Fruit fly (Drosophila melanogaster) S2 (cell line): ENCODE results near the gene grn.

ENCODE experiments used
- CG8478 ChIP-seq: fragments of >200 bp; optimal IDR thresholded peaks from 2 replicates; lab custom pipeline; 2018
- CTCF ChIP-seq, 2 experiments: fragments of >200 bp; optimal IDR thresholded peaks; 2 replicates each; lab custom pipeline; 2018

DNA sequence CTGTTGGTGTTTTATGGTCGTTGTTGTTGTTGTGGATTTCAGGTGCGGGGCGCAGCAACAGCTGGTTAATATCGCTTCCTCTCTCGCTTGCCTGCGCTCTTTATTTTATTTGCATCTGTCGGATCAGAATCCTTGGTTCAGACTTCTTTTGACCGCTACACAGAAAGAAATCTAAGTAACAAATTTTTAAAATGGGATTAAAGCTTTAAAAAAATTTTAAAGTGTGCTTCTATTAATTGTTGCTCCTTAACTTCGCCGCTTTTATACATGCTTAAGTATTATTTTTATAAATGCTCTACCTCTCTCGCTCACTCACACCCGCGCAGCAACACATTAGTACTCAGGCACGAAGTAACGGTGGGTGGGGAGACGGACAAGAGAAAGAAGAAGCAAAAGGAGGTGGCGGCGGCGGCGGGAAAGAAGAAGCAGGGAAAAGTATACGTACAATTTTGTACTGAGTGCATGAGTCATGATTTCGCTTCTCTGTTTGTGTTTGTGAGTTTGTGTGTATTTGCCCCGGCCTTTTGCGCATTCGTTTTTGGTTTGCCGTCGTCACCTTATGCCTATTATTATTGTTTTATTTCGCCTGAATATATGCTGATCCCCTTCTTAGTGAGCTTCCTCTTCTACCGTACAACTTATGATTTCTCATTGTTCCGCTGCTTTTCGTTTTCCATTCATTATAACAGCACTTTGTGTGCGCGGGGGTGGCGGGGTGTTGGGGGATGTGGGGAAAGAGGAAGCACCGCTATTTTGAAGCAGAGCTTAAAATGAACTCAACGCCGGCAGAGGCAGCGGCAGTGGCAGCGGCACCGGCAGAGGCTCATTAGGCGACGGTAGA lies 67.2 kb downstream of the grn start:
- TF ChIP-seq CTCF (optimal IDR thresholded peaks at IDR 0.05; lab: Kevin White, UChicago) (no peak), CG8478 (no peak)
